Worm (Caenorhabditis elegans): ENCODE data around the gene hrg-9.

Gene hrg-9

DNA sequence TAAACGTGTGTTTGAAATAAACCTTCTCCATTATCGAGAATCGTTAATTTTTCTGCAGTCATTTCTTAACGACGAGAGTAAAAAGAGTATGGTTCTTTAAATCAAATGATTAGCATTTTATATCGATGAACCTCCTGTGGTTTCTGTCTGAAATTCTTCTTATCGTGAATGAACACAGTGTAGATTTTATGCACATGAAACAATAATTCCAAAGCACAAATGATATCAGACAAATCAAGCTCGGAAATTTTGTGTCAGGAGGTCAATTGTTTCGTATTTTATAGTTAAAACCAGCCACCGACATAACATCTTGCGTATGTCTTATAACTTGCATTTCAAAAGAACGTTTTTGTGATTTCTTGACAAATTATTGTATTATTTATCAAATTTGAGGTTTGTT is 26.0 kb downstream of the hrg-9 start, which contains the start of gene T16G1.6:
TSS of gene T16G1.6 (minus strand) at position 77 of the 400 bp plus-strand sequence.
- TF ChIP-seq skn-1 (tag; optimal IDR thresholded peaks at IDR 0.05) (no peak), nhr-77 (tag; optimal IDR thresholded peaks at IDR 0.05) (peak; percentile 80), ztf-11 (tag; optimal IDR thresholded peaks at IDR 0.05) (no peak), hlh-30 (tag; optimal IDR thresholded peaks at IDR 0.05; ENCODE audit: insufficient read depth) (peak; percentile 25), nhr-28 (tag; optimal IDR thresholded peaks at IDR 0.05) (peak; percentile 97), pqm-1 (tag; optimal IDR thresholded peaks at IDR 0.05) (peak; percentile 88), dve-1 (tag; optimal IDR thresholded peaks at IDR 0.05; ENCODE audit: insufficient read depth) (peak; percentile 79), php-3 (GFP tag; IDR thresholded peaks at IDR 0.05) (peak; percentile 65; the same call in 1 of the 2 replicates), daf-16 (GFP tag; optimal IDR thresholded peaks at IDR 0.05) (no peak), daf-16 (tag; optimal IDR thresholded peaks at IDR 0.05) (peak; percentile 38), dmd-6 (GFP tag; IDR thresholded peaks at IDR 0.05) (peak; percentile 86), nhr-102 (tag; optimal IDR thresholded peaks at IDR 0.05) (peak; percentile 71), hlh-11 (tag; optimal IDR thresholded peaks at IDR 0.05) (peak; percentile 63), nhr-41 (GFP tag; IDR thresholded peaks at IDR 0.05) (no peak)

DNA sequence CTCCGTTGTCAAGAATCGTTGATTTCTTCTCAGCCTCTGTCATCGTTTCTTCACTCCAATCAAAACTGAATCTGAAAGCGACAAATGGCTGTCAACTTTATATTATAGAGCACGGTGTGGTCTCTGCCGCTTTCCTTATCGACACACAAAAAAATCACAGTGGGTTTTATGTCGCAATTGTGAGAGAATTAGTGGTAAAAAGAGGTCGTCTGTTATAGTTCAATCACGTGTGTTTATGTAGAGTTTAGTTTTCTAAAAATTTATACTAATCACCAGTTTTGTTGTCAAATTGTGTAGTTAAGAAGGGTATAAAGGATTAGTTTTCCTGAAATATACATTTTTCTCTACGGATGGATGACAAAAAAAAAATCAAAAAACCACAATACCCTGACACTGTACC is 28.2 kb downstream of the hrg-9 start, which contains the start of gene T16G1.7:
TSS of gene T16G1.7 (minus strand) at position 137 of the 400 bp plus-strand sequence.
- TF ChIP-seq ctbp-1 (GFP tag; IDR thresholded peaks at IDR 0.05) = no peak
- peak; percentile 68; the same call in 1 of the 2 replicates for TF ChIP-seq php-3 (GFP tag; IDR thresholded peaks at IDR 0.05)
- TF ChIP-seq nhr-42 (GFP tag; IDR thresholded peaks at IDR 0.05) = no peak
- no peak for TF ChIP-seq zip-2 (tag; optimal IDR thresholded peaks at IDR 0.05)
- no peak for TF ChIP-seq skn-1 (tag; optimal IDR thresholded peaks at IDR 0.05)
- peak; percentile 68 for TF ChIP-seq nhr-77 (tag; optimal IDR thresholded peaks at IDR 0.05)
- no peak for TF ChIP-seq snpc-4 (tag; optimal IDR thresholded peaks at IDR 0.05)
- no peak for TF ChIP-seq zag-1 (tag; optimal IDR thresholded peaks at IDR 0.05)
- peak; percentile 72; the same call in 1 of the 2 replicates for TF ChIP-seq lin-1 (GFP tag; IDR thresholded peaks at IDR 0.05)
- TF ChIP-seq lsy-2 (tag; optimal IDR thresholded peaks at IDR 0.05) = no peak
- TF ChIP-seq Y48G9A.11 (GFP tag; IDR thresholded peaks at IDR 0.05) = no peak
- TF ChIP-seq spr-3 (GFP tag; optimal IDR thresholded peaks at IDR 0.05) = no peak
- TF ChIP-seq nhr-111 (GFP tag; optimal IDR thresholded peaks at IDR 0.05) = no peak
- peak; percentile 15 for TF ChIP-seq hlh-30 (tag; optimal IDR thresholded peaks at IDR 0.05; ENCODE audit: insufficient read depth)
- TF ChIP-seq attf-4 (tag; optimal IDR thresholded peaks at IDR 0.05) = no peak
- no peak for TF ChIP-seq nhr-6 (tag; optimal IDR thresholded peaks at IDR 0.05)
- TF ChIP-seq egl-43 (GFP tag; IDR thresholded peaks at IDR 0.05) = no peak
- peak; percentile 96 for TF ChIP-seq nhr-28 (tag; optimal IDR thresholded peaks at IDR 0.05)
- peak; percentile 13 for TF ChIP-seq T20F7.1 (GFP tag; optimal IDR thresholded peaks at IDR 0.05)
- no peak for TF ChIP-seq snpc-1.2 (GFP tag; IDR thresholded peaks at IDR 0.05)
- TF ChIP-seq hlh-11 (tag; optimal IDR thresholded peaks at IDR 0.05) = peak; percentile 82
- TF ChIP-seq unc-62 (GFP tag; optimal IDR thresholded peaks at IDR 0.05 in 1 of 2) = peak in 1 of 2 experiments; percentile 26
- no peak for TF ChIP-seq unc-62 (tag; optimal IDR thresholded peaks at IDR 0.05)
- TF ChIP-seq zfp-2 (tag; optimal IDR thresholded peaks at IDR 0.05) = no peak
- peak; percentile 29 for TF ChIP-seq aha-1 (tag)
- TF ChIP-seq mdl-1 (tag; optimal IDR thresholded peaks at IDR 0.05) = peak in 1 of 2 experiments; percentile 51
- peak; percentile 76 for TF ChIP-seq dve-1 (tag; optimal IDR thresholded peaks at IDR 0.05; ENCODE audit: insufficient read depth)
- peak; percentile 54; the same call in 1 of the 2 replicates for TF ChIP-seq nhr-41 (GFP tag; IDR thresholded peaks at IDR 0.05)
- no peak for TF ChIP-seq F10B5.3 (tag; optimal IDR thresholded peaks at IDR 0.05)
- TF ChIP-seq dmd-6 (GFP tag; IDR thresholded peaks at IDR 0.05) = peak; percentile 96
- TF ChIP-seq pqm-1 (tag; optimal IDR thresholded peaks at IDR 0.05) = peak; percentile 98
- TF ChIP-seq egl-27 (tag; optimal IDR thresholded peaks at IDR 0.05) = no peak
- TF ChIP-seq hif-1 (tag; optimal IDR thresholded peaks at IDR 0.05) = no peak
- no peak for TF ChIP-seq Y105C5A.15 (GFP tag; IDR thresholded peaks at IDR 0.05)
- 0 out of 2 replicates have a peak, but pooled peaks have one; percentile 42 for TF ChIP-seq tra-1 (GFP tag; IDR thresholded peaks at IDR 0.05)
- TF ChIP-seq duxl-1 (tag; optimal IDR thresholded peaks at IDR 0.05; ENCODE audit: poor library complexity) = no peak
- no peak for TF ChIP-seq ZK546.5 (tag; optimal IDR thresholded peaks at IDR 0.05)
- no peak for TF ChIP-seq ama-1 (optimal IDR thresholded peaks at IDR 0.05)
- TF ChIP-seq daf-12 (tag; optimal IDR thresholded peaks at IDR 0.05) = no peak
- TF ChIP-seq ceh-82 (tag; optimal IDR thresholded peaks at IDR 0.05) = no peak
- TF ChIP-seq mxl-3 (GFP tag; optimal IDR thresholded peaks at IDR 0.05) = peak; percentile 58
- no peak for TF ChIP-seq daf-16 (GFP tag; optimal IDR thresholded peaks at IDR 0.05)
- peak; percentile 77 for TF ChIP-seq daf-16 (tag; optimal IDR thresholded peaks at IDR 0.05)
- peak; percentile 66 for TF ChIP-seq nhr-102 (tag; optimal IDR thresholded peaks at IDR 0.05)
